Fruit fly (Drosophila melanogaster) whole organism, embryonic: ENCODE results near the gene CG18233.
A peak's percentile ranks its signal among the peaks of the same experiment; 100 is the strongest.

ENCODE experiments used
- Abd-B ChIP-seq: fragments of 200-800 bp; sonication (Bioruptor generic); optimal IDR thresholded peaks from 2 replicates; lab custom pipeline; 2018; ENCODE audit warnings: missing biosample characterization, mild to moderate bottlenecking, missing genetic modification characterization, moderate library complexity
- BtbVII ChIP-seq: fragments of 200-800 bp; sonication (Bioruptor generic); optimal IDR thresholded peaks from 3 replicates; lab custom pipeline; 2017; ENCODE audit warnings: missing biosample characterization, mild to moderate bottlenecking, missing genetic modification characterization
- CG10321 ChIP-seq: fragments of 200-800 bp; sonication (Bioruptor generic); IDR thresholded peaks from 2 replicates; pipeline ENCODE4 v1.3.6; 2022; ENCODE audit warnings: missing biosample characterization, missing genetic modification characterization
- CG11504 ChIP-seq: fragments of 200-800 bp; sonication (Bioruptor generic); optimal IDR thresholded peaks from 3 replicates; lab custom pipeline; 2019; ENCODE audit warnings: missing biosample characterization, mild to moderate bottlenecking, missing genetic modification characterization, moderate library complexity
- CG12104 ChIP-seq: fragments of 200-800 bp; sonication (Bioruptor generic); optimal IDR thresholded peaks from 3 replicates; lab custom pipeline; 2016; ENCODE audit warnings: missing biosample characterization, missing genetic modification characterization
- CG12299 ChIP-seq: fragments of 200-800 bp; sonication (Bioruptor generic); optimal IDR thresholded peaks from 2 replicates; lab custom pipeline; 2018; ENCODE audit warnings: missing biosample characterization, mild to moderate bottlenecking, missing genetic modification characterization
- CG12659 ChIP-seq: fragments of 200-800 bp; sonication (Bioruptor generic); optimal IDR thresholded peaks from 3 replicates; lab custom pipeline; 2017; ENCODE audit warnings: mild to moderate bottlenecking, missing biosample characterization, missing genetic modification reagents, missing genetic modification characterization
- CG16779 ChIP-seq: fragments of 200-800 bp; sonication (Bioruptor generic); IDR thresholded peaks from 2 replicates; pipeline ENCODE4 v1.3.6; 2022; ENCODE audit warnings: missing biosample characterization, missing genetic modification characterization
- CG18764 ChIP-seq: fragments of 200-800 bp; sonication (Bioruptor generic); optimal IDR thresholded peaks from 3 replicates; lab custom pipeline; 2016; ENCODE audit warnings: missing biosample characterization, missing genetic modification characterization
- CG2120 ChIP-seq: fragments of 200-800 bp; sonication (Bioruptor generic); optimal IDR thresholded peaks from 3 replicates; lab custom pipeline; 2016; ENCODE audit warnings: missing biosample characterization, missing genetic modification characterization
- CG2678 ChIP-seq: fragments of 200-800 bp; sonication (Bioruptor generic); optimal IDR thresholded peaks from 3 replicates; lab custom pipeline; 2019; ENCODE audit warnings: missing biosample characterization, mild to moderate bottlenecking, missing genetic modification characterization, moderate library complexity
- CG31224 ChIP-seq: fragments of 200-800 bp; sonication (Bioruptor generic); IDR thresholded peaks from 2 replicates; pipeline ENCODE4 v1.3.6; 2022; ENCODE audit warnings: missing biosample characterization, missing genetic modification characterization
- CG42726 ChIP-seq: fragments of 200-800 bp; sonication (Bioruptor generic); IDR thresholded peaks from 2 replicates; pipeline ENCODE4 v1.3.6; 2022; ENCODE audit warnings: missing biosample characterization, missing genetic modification characterization; ENCODE audit not compliant: partially characterized antibody
- CG5953 ChIP-seq: fragments of 200-800 bp; sonication (Bioruptor generic); IDR thresholded peaks from 2 replicates; pipeline ENCODE4 v1.3.6; 2022; ENCODE audit warnings: missing biosample characterization, missing genetic modification characterization
- CG6683 ChIP-seq: fragments of 200-800 bp; sonication (Bioruptor generic); optimal IDR thresholded peaks from 2 replicates; lab custom pipeline; 2017; ENCODE audit warnings: missing biosample characterization, mild to moderate bottlenecking, missing genetic modification characterization, missing genetic modification reagents
- CG9215 ChIP-seq: fragments of 200-800 bp; sonication (Bioruptor generic); IDR thresholded peaks from 2 replicates; pipeline ENCODE4 v1.3.6; 2022; ENCODE audit warnings: missing biosample characterization, missing genetic modification characterization
- CG9797 ChIP-seq: fragments of 200-800 bp; sonication (Bioruptor generic); optimal IDR thresholded peaks from 3 replicates; lab custom pipeline; 2018; ENCODE audit warnings: missing biosample characterization, mild to moderate bottlenecking, missing genetic modification characterization
- CG9817 ChIP-seq: fragments of 200-800 bp; sonication (Bioruptor generic); optimal IDR thresholded peaks from 2 replicates; lab custom pipeline; 2018; ENCODE audit warnings: missing biosample characterization, mild to moderate bottlenecking, missing genetic modification characterization, moderate library complexity
- Camta ChIP-seq: fragments of 200-800 bp; sonication (Bioruptor generic); optimal IDR thresholded peaks from 2 replicates; lab custom pipeline; 2016; ENCODE audit warnings: missing biosample characterization, missing genetic modification characterization
- Fer2 ChIP-seq: fragments of 200-800 bp; sonication (Bioruptor generic); optimal IDR thresholded peaks from 2 replicates; lab custom pipeline; 2018; ENCODE audit warnings: missing biosample characterization, mild to moderate bottlenecking, missing genetic modification characterization, moderate library complexity
- Gug ChIP-seq: fragments of 200-800 bp; sonication (Bioruptor generic); IDR thresholded peaks from 4 replicates; pipeline ENCODE4 v1.3.6; 2022; ENCODE audit warnings: missing biosample characterization, missing genetic modification characterization
- H15 ChIP-seq: fragments of 200-800 bp; sonication (Bioruptor generic); IDR thresholded peaks from 3 replicates; pipeline ENCODE4 v1.3.6; 2022; ENCODE audit warnings: missing biosample characterization, missing genetic modification characterization
- Hr3 ChIP-seq: fragments of 200-800 bp; sonication (Bioruptor generic); optimal IDR thresholded peaks from 3 replicates; lab custom pipeline; 2016; ENCODE audit warnings: missing biosample characterization, missing genetic modification characterization
- Mrtf ChIP-seq: fragments of 200-800 bp; sonication (Bioruptor generic); IDR thresholded peaks from 3 replicates; pipeline ENCODE4 v1.3.6; 2022; ENCODE audit warnings: missing biosample characterization, missing genetic modification characterization
- Opbp ChIP-seq: fragments of 200-800 bp; sonication (Bioruptor generic); IDR thresholded peaks from 3 replicates; pipeline ENCODE4 v1.3.6; 2022; ENCODE audit warnings: missing biosample characterization, missing genetic modification characterization; ENCODE audit not compliant: partially characterized antibody
- PHDP ChIP-seq: fragments of 200-800 bp; sonication (Bioruptor generic); optimal IDR thresholded peaks from 3 replicates; lab custom pipeline; 2018; ENCODE audit warnings: missing biosample characterization, mild to moderate bottlenecking, missing genetic modification characterization, moderate library complexity
- Sox102F ChIP-seq: fragments of 200-800 bp; sonication (Bioruptor generic); optimal IDR thresholded peaks from 2 replicates; lab custom pipeline; 2018; ENCODE audit warnings: missing biosample characterization, mild to moderate bottlenecking, missing genetic modification characterization, moderate library complexity
- Usf ChIP-seq: fragments of 200-800 bp; sonication (Bioruptor generic); optimal IDR thresholded peaks from 2 replicates; lab custom pipeline; 2017; ENCODE audit warnings: missing genotype, missing biosample characterization, missing genetic modification characterization
- YL-1 ChIP-seq: fragments of 200-800 bp; sonication (Bioruptor generic); optimal IDR thresholded peaks from 3 replicates; lab custom pipeline; 2017; ENCODE audit warnings: missing biosample characterization, mild to moderate bottlenecking, missing genetic modification characterization
- ase ChIP-seq: fragments of 200-800 bp; sonication (Bioruptor generic); IDR thresholded peaks from 3 replicates; pipeline ENCODE4 v1.3.6; 2022; ENCODE audit warnings: missing biosample characterization, missing genetic modification characterization
- bbx ChIP-seq: fragments of 200-800 bp; sonication (Bioruptor generic); IDR thresholded peaks from 2 replicates; pipeline ENCODE4 v1.3.6; 2022; ENCODE audit warnings: missing biosample characterization, missing genetic modification characterization; ENCODE audit not compliant: partially characterized antibody
- btn ChIP-seq: fragments of 200-800 bp; sonication (Bioruptor generic); optimal IDR thresholded peaks from 2 replicates; lab custom pipeline; 2016; ENCODE audit warnings: missing biosample characterization, missing genetic modification characterization
- cato ChIP-seq: fragments of 200-800 bp; sonication (Bioruptor generic); optimal IDR thresholded peaks from 2 replicates; lab custom pipeline; 2016; ENCODE audit warnings: missing biosample characterization, missing genetic modification characterization, borderline replicate concordance
- dan ChIP-seq: fragments of 200-800 bp; sonication (Bioruptor generic); IDR thresholded peaks from 2 replicates; pipeline ENCODE4 v1.3.6; 2022; ENCODE audit warnings: missing biosample characterization, missing genetic modification characterization
- dpn ChIP-seq, 2 experiments: fragments of 200-800 bp; sonication (Bioruptor generic); optimal IDR thresholded peaks; 3 replicates each; lab custom pipeline; 2016; ENCODE audit warnings: missing biosample characterization in 2 of 2, missing genetic modification characterization in 2 of 2
- en ChIP-seq: fragments of 200-800 bp; sonication (Bioruptor generic); optimal IDR thresholded peaks from 2 replicates; lab custom pipeline; 2016; ENCODE audit warnings: missing biosample characterization, missing genetic modification characterization
- gem ChIP-seq: fragments of 200-800 bp; sonication (Bioruptor generic); optimal IDR thresholded peaks from 2 replicates; lab custom pipeline; 2019; ENCODE audit warnings: missing biosample characterization, mild to moderate bottlenecking, missing genetic modification characterization, moderate library complexity
- her ChIP-seq: fragments of 200-800 bp; sonication (Bioruptor generic); optimal IDR thresholded peaks from 2 replicates; lab custom pipeline; 2016; ENCODE audit warnings: missing biosample characterization, missing genetic modification characterization
- ind ChIP-seq: fragments of 200-800 bp; sonication (Bioruptor generic); optimal IDR thresholded peaks from 3 replicates; lab custom pipeline; 2016; ENCODE audit warnings: missing biosample characterization, missing genetic modification characterization
- kah ChIP-seq: fragments of 200-800 bp; sonication (Bioruptor generic); optimal IDR thresholded peaks from 2 replicates; lab custom pipeline; 2018; ENCODE audit warnings: missing biosample characterization, mild to moderate bottlenecking, missing genetic modification characterization
- ken ChIP-seq: fragments of 200-800 bp; sonication (Bioruptor generic); IDR thresholded peaks from 3 replicates; pipeline ENCODE4 v1.3.6; 2022; ENCODE audit warnings: missing biosample characterization, missing genetic modification characterization
- lab ChIP-seq: fragments of 200-800 bp; sonication (Bioruptor generic); optimal IDR thresholded peaks from 3 replicates; lab custom pipeline; 2017; ENCODE audit warnings: missing biosample characterization, missing genetic modification characterization, mild to moderate bottlenecking, moderate library complexity, missing genetic modification reagents
- lola ChIP-seq, 3 experiments: fragments of >200 bp in 2 of 3; fragments of 200-800 bp in 1 of 3; sonication (Bioruptor generic) in 1 of 3; optimal IDR thresholded peaks; 2 replicates each; lab custom pipeline; 2017 to 2019; ENCODE audit warnings: missing biosample characterization in 3 of 3, missing genetic modification characterization in 3 of 3, mild to moderate bottlenecking in 1 of 3, moderate library complexity in 1 of 3
- otp ChIP-seq: fragments of 200-800 bp; sonication (Bioruptor generic); IDR thresholded peaks from 3 replicates; pipeline ENCODE4, ENCODE4 v1.3.6; 2022; ENCODE audit warnings: missing biosample characterization, missing genetic modification characterization
- row ChIP-seq: fragments of 200-800 bp; sonication (Bioruptor generic); IDR thresholded peaks from 3 replicates; pipeline ENCODE4 v1.3.6; 2022; ENCODE audit warnings: missing biosample characterization, missing genetic modification characterization
- schlank ChIP-seq: fragments of 200-800 bp; sonication (Bioruptor generic); optimal IDR thresholded peaks from 2 replicates; lab custom pipeline; 2018; ENCODE audit warnings: missing biosample characterization, mild to moderate bottlenecking, missing genetic modification characterization
- sima ChIP-seq: fragments of 200-800 bp; sonication (Bioruptor generic); optimal IDR thresholded peaks from 2 replicates; lab custom pipeline; 2016; ENCODE audit warnings: missing biosample characterization, missing genetic modification characterization
- sr ChIP-seq: fragments of 200-800 bp; sonication (Bioruptor generic); IDR thresholded peaks from 3 replicates; pipeline ENCODE4 v1.3.6; 2022; ENCODE audit warnings: missing biosample characterization, missing genetic modification characterization
- stc ChIP-seq: fragments of 200-800 bp; sonication (Bioruptor generic); IDR thresholded peaks from 2 replicates; pipeline ENCODE4 v1.3.6; 2022; ENCODE audit warnings: missing biosample characterization, missing genetic modification characterization
- vvl ChIP-seq: fragments of 200-800 bp; sonication (Bioruptor generic); IDR thresholded peaks from 2 replicates; pipeline ENCODE4 v1.3.6; 2022; ENCODE audit warnings: missing biosample characterization, missing genetic modification characterization
- wor ChIP-seq: fragments of 200-800 bp; sonication (Bioruptor generic); IDR thresholded peaks from 2 replicates; pipeline ENCODE4 v1.3.6; 2022; ENCODE audit warnings: missing biosample characterization, missing genetic modification characterization

The CG18233 gene

dm6 chr3L:18634792-18635471, 29.7 kb downstream of the CG18233 start (continued):
- TF ChIP-seq CG31224 (no peak), kah (GFP tag; lab: Kevin White, UChicago) (no peak), dan (GFP tag; lab: Robert Waterston, UW) (no peak), ken (GFP tag; lab: Robert Waterston, UW) (no peak), CG6683 (GFP tag; lab: Kevin White, UChicago) (no peak), CG12659 (no peak), Opbp (GFP tag; lab: Robert Waterston, UW) (no peak), cato (GFP tag; lab: Kevin White, UChicago) (no peak), ase (GFP tag; lab: Robert Waterston, UW) (no peak), schlank (tag; lab: Kevin White, UChicago) (no peak), Abd-B (no peak), sima (GFP tag; lab: Kevin White, UChicago) (no peak), CG42726 (GFP tag; lab: Robert Waterston, UW) (no peak), CG10321 (GFP tag; lab: Robert Waterston, UW) (no peak), en (GFP tag; lab: Kevin White, UChicago) (no peak), CG16779 (GFP tag; lab: Robert Waterston, UW) (no peak), YL-1 (no peak), CG9215 (GFP tag; lab: Robert Waterston, UW) (no peak), otp (GFP tag; lab: Robert Waterston, UW) (no peak), Mrtf (GFP tag; lab: Robert Waterston, UW) (no peak), CG12104 (GFP tag; lab: Kevin White, UChicago) (no peak), vvl (no peak), lab (GFP tag; lab: Kevin White, UChicago) (peak; percentile 8), CG9797 (GFP tag; lab: Kevin White, UChicago) (no peak), Camta (GFP tag; lab: Kevin White, UChicago) (no peak), stc (no peak), PHDP (peak; percentile 24), H15 (GFP tag; lab: Robert Waterston, UW) (no peak), btn (no peak), CG11504 (tag; lab: Kevin White, UChicago) (peak; percentile 4), Fer2 (tag; lab: Kevin White, UChicago) (no peak), Hr3 (GFP tag; lab: Kevin White, UChicago) (no peak), wor (GFP tag; lab: Robert Waterston, UW) (no peak), CG18764 (no peak), CG2120 (no peak), sr (no peak), CG9817 (tag; lab: Kevin White, UChicago) (no peak), dpn (GFP tag; optimal IDR thresholded peaks at IDR 0.05; lab: Kevin White, UChicago) (no peak), row (GFP tag; lab: Robert Waterston, UW) (peak; percentile 63), CG2678 (tag; lab: Kevin White, UChicago) (peak; percentile 35), CG12299 (no peak), lola (GFP tag; optimal IDR thresholded peaks at IDR 0.05; lab: Kevin White, UChicago) (no peak), ind (no peak), CG5953 (GFP tag; lab: Robert Waterston, UW) (no peak), Gug (GFP tag; lab: Robert Waterston, UW) (no peak), gem (peak; percentile 30), Usf (GFP tag; lab: Kevin White, UChicago) (no peak), Sox102F (GFP tag; lab: Kevin White, UChicago) (peak; percentile 16), her (GFP tag; lab: Kevin White, UChicago) (no peak), bbx (GFP tag; lab: Robert Waterston, UW) (no peak), BtbVII (GFP tag; lab: Kevin White, UChicago) (no peak)
